Worm (Caenorhabditis elegans) whole organism, L3 larva: ENCODE results near the gene srz-1.
"Not testable (repeated sequence)": the region's sequence is repeated elsewhere in the genome, so short reads cannot be mapped to it uniquely, and the experiment has no call there.

Experiments used
- R02D3.7 ChIP-seq: fragments of 150-350 bp; optimal IDR thresholded peaks from 2 replicates; lab custom pipeline; 2014; ENCODE audit warnings: missing biosample characterization, missing genetic modification characterization
- aly-2 ChIP-seq: fragments of 150-350 bp; optimal IDR thresholded peaks from 2 replicates; lab custom pipeline; 2014; ENCODE audit warnings: missing biosample characterization, missing genetic modification characterization
- ama-1 ChIP-seq: fragments of 150-350 bp; optimal IDR thresholded peaks from 2 replicates; lab custom pipeline; 2018
- ceh-28 ChIP-seq: fragments of 150-350 bp; optimal IDR thresholded peaks from 2 replicates; lab custom pipeline; 2014; ENCODE audit warnings: missing biosample characterization, missing genetic modification reagents, missing genetic modification characterization
- ceh-82 ChIP-seq: fragments of 150-350 bp; optimal IDR thresholded peaks from 2 replicates; lab custom pipeline; 2014; ENCODE audit warnings: missing biosample characterization, missing genetic modification characterization
- ceh-9 ChIP-seq: sonication (generic microtip); optimal IDR thresholded peaks from 2 replicates; lab custom pipeline; 2018; ENCODE audit warnings: missing biosample characterization, missing genetic modification characterization
- daf-12 ChIP-seq: fragments of 150-350 bp; optimal IDR thresholded peaks from 2 replicates; lab custom pipeline; 2014; ENCODE audit warnings: missing biosample characterization, missing genetic modification reagents, missing genetic modification characterization
- egl-5 ChIP-seq: fragments of 150-350 bp; optimal IDR thresholded peaks from 2 replicates; lab custom pipeline; 2017; ENCODE audit warnings: missing biosample characterization, missing genetic modification reagents, missing genetic modification characterization, inconsistent platforms
- elt-2 ChIP-seq: sonication (generic microtip); optimal IDR thresholded peaks from 2 replicates; lab custom pipeline; 2016; ENCODE audit warnings: missing genetic modification reagents, mild to moderate bottlenecking, missing genetic modification characterization, missing compliant biosample characterization
- elt-3 ChIP-seq, 3 experiments: fragments of 150-350 bp in 1 of 3; sonication (generic microtip) in 2 of 3; optimal IDR thresholded peaks; 2 replicates in 2 of 3; 4 replicates in 1 of 3; lab custom pipeline; 2014 to 2017; ENCODE audit warnings: missing biosample characterization in 3 of 3, missing genetic modification characterization in 3 of 3
- fkh-10 ChIP-seq: sonication (generic microtip); optimal IDR thresholded peaks from 2 replicates; lab custom pipeline; 2017; ENCODE audit warnings: missing biosample characterization, missing genetic modification reagents, missing genetic modification characterization
- fkh-2 ChIP-seq: fragments of 150-350 bp; optimal IDR thresholded peaks from 2 replicates; lab custom pipeline; 2014; ENCODE audit warnings: missing biosample characterization, missing genetic modification reagents, missing genetic modification characterization
- fos-1 ChIP-seq: fragments of 150-350 bp; optimal IDR thresholded peaks from 2 replicates; lab custom pipeline; 2014; ENCODE audit warnings: missing biosample characterization, missing genetic modification characterization
- lin-15B ChIP-seq: fragments of 150-350 bp; optimal IDR thresholded peaks from 2 replicates; lab custom pipeline; 2014; ENCODE audit warnings: missing biosample characterization, missing genetic modification characterization
- lin-39 ChIP-seq: fragments of 150-350 bp; optimal IDR thresholded peaks from 2 replicates; lab custom pipeline; 2018; ENCODE audit warnings: missing biosample characterization, missing genetic modification reagents, missing genetic modification characterization
- mdl-1 ChIP-seq: fragments of 150-350 bp; optimal IDR thresholded peaks from 2 replicates; lab custom pipeline; 2014; ENCODE audit warnings: missing biosample characterization, missing genetic modification characterization
- nhr-12 ChIP-seq: fragments of 150-350 bp; optimal IDR thresholded peaks from 2 replicates; lab custom pipeline; 2014; ENCODE audit warnings: missing biosample characterization, missing genetic modification characterization
- nhr-23 ChIP-seq: fragments of 150-350 bp; optimal IDR thresholded peaks from 2 replicates; lab custom pipeline; 2014; ENCODE audit warnings: missing biosample characterization, missing genetic modification reagents, missing genetic modification characterization
- nhr-28 ChIP-seq: fragments of 150-350 bp; optimal IDR thresholded peaks from 2 replicates; lab custom pipeline; 2014; ENCODE audit warnings: missing biosample characterization, missing genetic modification characterization
- nhr-43 ChIP-seq: sonication (generic microtip); optimal IDR thresholded peaks from 2 replicates; lab custom pipeline; 2016; ENCODE audit warnings: mild to moderate bottlenecking, missing genetic modification characterization, missing compliant biosample characterization; ENCODE audit not compliant: poor library complexity, severe bottlenecking
- nhr-76 ChIP-seq: fragments of 150-350 bp; sonication (generic microtip); optimal IDR thresholded peaks from 5 replicates; lab custom pipeline; 2014; ENCODE audit warnings: missing biosample characterization, missing genetic modification characterization
- pqm-1 ChIP-seq: fragments of 150-350 bp; optimal IDR thresholded peaks from 2 replicates; lab custom pipeline; 2017; ENCODE audit warnings: missing biosample characterization, missing genetic modification characterization, inconsistent platforms
- sea-2 ChIP-seq: fragments of 150-350 bp; sonication (generic microtip); optimal IDR thresholded peaks from 4 replicates; lab custom pipeline; 2014; ENCODE audit warnings: missing biosample characterization, missing genetic modification reagents, missing genetic modification characterization
- snpc-4 ChIP-seq: fragments of 150-350 bp; optimal IDR thresholded peaks from 2 replicates; lab custom pipeline; 2014; ENCODE audit warnings: missing biosample characterization, missing genetic modification characterization
- unc-39 ChIP-seq: sonication (generic microtip); optimal IDR thresholded peaks from 4 replicates; lab custom pipeline; 2017; ENCODE audit warnings: missing biosample characterization, missing genetic modification characterization
- unc-62 ChIP-seq: fragments of 150-350 bp; sonication (generic microtip); optimal IDR thresholded peaks from 4 replicates; lab custom pipeline; 2014; ENCODE audit warnings: missing biosample characterization, missing genetic modification reagents, missing genetic modification characterization
- zag-1 ChIP-seq: fragments of 150-350 bp; optimal IDR thresholded peaks from 2 replicates; lab custom pipeline; 2014; ENCODE audit warnings: missing biosample characterization, missing genetic modification characterization
- ztf-11 ChIP-seq: fragments of 150-350 bp; optimal IDR thresholded peaks from 2 replicates; lab custom pipeline; 2014; ENCODE audit warnings: missing biosample characterization, missing genetic modification characterization

The srz-1 gene

DNA sequence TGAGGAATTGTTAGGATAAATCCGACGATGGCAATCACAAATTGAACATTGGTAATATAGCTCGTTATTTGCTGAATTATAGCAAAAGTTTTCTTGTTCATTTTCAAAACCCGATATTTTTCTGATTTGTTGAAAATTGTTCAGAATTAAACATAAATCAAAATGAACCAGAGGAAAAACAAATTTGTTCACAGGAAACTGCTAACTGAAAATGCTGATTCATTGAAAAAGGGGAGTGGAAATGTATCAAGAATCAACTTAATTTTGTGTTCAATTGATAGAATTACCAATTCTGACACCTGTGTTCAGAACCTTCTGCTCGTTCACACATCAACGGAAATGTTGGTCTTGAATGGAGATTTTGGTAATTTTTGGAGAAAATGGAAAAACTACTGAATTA, 32.1 kb upstream of the srz-1 start, which contains the start of gene srw-77:
Gene srw-77 (minus strand): TSS at position 101 of the 400 bp plus-strand sequence.
- no peak for TF ChIP-seq nhr-23 (tag; lab: Kevin White, UChicago)
- TF ChIP-seq nhr-43 (tag; lab: Kevin White, UChicago) = no peak
- TF ChIP-seq R02D3.7 (tag; lab: Kevin White, UChicago) = no peak
- TF ChIP-seq lin-15B (tag; lab: Kevin White, UChicago) = no peak
- TF ChIP-seq pqm-1 = no peak
- no peak for TF ChIP-seq ceh-82 (tag; lab: Kevin White, UChicago)
- no peak for TF ChIP-seq snpc-4 (tag; lab: Kevin White, UChicago)
- no peak for TF ChIP-seq nhr-12
- no peak for TF ChIP-seq lin-39 (tag; lab: Kevin White, UChicago)
- TF ChIP-seq ceh-28 (tag; lab: Kevin White, UChicago) = no peak
- no peak for TF ChIP-seq ama-1
- no peak for TF ChIP-seq elt-2
- TF ChIP-seq nhr-28 (tag; lab: Kevin White, UChicago) = no peak
- no peak for TF ChIP-seq unc-62 (GFP tag; lab: Kevin White, UChicago)
- TF ChIP-seq fkh-10 (GFP tag; lab: Kevin White, UChicago) = no peak
- TF ChIP-seq ceh-9 = no peak
- TF ChIP-seq unc-39 (tag; lab: Kevin White, UChicago) = no peak

DNA sequence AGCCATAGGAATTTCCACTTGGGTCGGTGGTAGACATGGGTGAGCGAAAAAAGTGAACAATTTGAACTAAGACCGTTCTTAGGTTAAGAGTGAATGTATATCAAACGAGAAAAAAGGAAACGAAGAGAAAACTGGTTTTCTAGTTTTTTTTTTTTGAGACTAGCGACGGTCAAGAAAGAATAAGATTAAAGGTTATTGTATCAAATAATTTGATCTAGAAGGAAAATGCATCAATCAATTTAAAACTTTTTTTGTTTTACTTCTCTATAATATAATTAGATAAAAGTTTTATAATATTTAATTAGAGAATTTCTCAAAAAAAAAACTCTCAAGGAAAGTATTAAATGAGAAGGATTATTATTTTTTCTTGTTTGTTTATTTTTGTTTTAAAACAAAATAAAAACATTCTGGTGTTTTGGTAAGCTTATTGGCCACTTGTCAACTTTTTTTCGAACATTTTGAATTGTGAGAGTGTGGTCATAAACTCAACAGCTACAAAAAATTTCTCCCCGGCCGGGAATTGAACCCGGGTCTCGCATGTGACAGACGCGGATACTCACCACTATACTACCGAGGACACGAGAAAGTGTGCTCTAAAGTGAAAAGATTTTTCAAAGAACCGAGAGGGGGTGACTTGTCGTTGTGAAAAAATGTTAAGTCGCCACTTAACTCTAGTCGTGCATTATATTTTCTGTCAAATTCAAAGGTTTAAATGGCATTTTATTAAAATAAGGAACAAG, 30.3 kb upstream of the srz-1 start, which contains the start of gene W06G6.17:
Gene W06G6.17 (minus strand): TSS at position 51 of the 740 bp plus-strand sequence.
- TF ChIP-seq unc-39 (tag; lab: Kevin White, UChicago) (no peak), elt-2 (peak; percentile 11)

DNA sequence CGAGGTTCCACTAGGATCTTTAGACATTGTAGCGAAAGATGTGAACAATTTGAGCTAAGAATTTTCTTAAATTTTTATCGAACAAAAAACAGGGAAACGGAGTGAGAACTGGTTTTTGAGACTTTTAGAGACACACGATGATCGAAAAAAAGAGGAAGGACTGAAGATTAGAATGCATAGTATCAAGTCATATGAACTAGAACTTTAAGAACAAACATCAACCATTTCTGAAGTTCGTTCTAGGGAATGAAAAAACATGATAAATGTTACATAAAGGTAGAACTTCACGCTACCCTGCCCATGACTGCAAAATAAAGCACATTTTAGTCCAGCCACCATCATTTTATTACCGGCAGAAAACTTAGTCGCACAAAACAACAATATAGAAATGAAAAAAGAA, 29.3 kb upstream of the srz-1 start, which contains the start of gene W06G6.9:
Gene W06G6.9 (minus strand): TSS at position 101 of the 400 bp plus-strand sequence.
- TF ChIP-seq zag-1 (no peak), egl-5 (tag; lab: Kevin White, UChicago) (no peak), ztf-11 (no peak), fos-1 (no peak), nhr-28 (tag; lab: Kevin White, UChicago) (no peak), unc-39 (tag; lab: Kevin White, UChicago) (no peak), mdl-1 (tag; lab: Kevin White, UChicago) (no peak), fkh-10 (GFP tag; lab: Kevin White, UChicago) (no peak)

DNA sequence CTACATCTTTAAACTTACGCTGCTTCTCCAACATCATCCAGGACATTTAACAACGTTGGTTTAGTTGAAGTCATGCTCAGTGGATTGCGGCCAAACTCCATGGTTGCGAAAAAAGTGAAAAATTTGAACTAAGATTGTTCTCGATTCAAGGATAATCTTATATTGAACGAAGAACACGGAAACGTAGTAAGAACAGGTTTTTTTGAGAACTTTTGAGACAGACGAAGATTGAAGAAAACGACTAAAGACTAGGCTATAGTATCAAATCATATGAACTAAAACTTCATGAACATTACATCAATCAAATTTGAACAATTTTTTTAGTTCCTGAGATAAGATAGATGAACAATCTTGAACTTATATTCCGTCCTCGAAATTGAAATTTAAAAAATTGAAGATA, 28.6 kb upstream of the srz-1 start, which contains the start of gene W06G6.10:
Gene W06G6.10 (minus strand): TSS at position 101 of the 400 bp plus-strand sequence.
- TF ChIP-seq snpc-4 (tag; lab: Kevin White, UChicago) (no peak), mdl-1 (tag; lab: Kevin White, UChicago) (no peak), nhr-76 (tag; lab: Kevin White, UChicago) (no peak), nhr-28 (tag; lab: Kevin White, UChicago) (no peak), fkh-2 (no peak), nhr-23 (tag; lab: Kevin White, UChicago) (no peak), sea-2 (GFP tag; lab: Kevin White, UChicago) (no peak), ceh-28 (tag; lab: Kevin White, UChicago) (no peak), ceh-82 (tag; lab: Kevin White, UChicago) (no peak)

DNA sequence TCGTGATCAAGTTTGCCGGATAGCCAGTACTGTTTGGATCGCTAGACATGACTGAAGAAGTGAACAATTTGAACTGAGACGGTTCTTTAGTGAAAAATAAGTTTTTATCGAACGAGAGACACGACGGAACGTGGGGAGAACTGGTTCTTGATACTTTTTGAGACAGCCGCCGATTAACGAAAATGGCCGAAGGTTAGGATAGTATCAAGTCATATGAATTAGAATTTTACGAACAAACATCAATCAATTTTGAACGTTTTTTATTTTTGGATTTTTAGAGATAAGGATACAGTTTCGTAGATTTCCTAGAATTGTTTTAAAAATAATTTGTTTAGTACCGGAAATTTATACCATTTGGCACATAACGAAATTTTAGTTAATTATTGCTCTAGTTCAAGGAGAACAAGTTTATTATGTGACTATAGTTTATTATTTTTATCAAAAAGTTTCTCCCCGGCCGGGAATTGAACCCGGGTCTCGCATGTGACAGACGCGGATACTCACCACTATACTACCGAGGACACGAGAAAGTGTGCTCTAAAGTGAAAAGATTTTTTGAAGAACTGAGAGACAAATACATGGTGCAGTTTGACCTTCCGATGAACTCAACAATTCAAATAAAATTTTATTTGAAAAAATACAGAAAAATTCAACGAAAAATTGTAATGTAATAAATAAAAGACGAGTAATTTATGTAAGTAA, 27.2 kb upstream of the srz-1 start, which contains the start of gene W06G6.20:
Gene W06G6.20 (minus strand): TSS at position 51 of the 702 bp plus-strand sequence.
- TF ChIP-seq aly-2 = no peak
- TF ChIP-seq elt-2 = peak; percentile 12

DNA sequence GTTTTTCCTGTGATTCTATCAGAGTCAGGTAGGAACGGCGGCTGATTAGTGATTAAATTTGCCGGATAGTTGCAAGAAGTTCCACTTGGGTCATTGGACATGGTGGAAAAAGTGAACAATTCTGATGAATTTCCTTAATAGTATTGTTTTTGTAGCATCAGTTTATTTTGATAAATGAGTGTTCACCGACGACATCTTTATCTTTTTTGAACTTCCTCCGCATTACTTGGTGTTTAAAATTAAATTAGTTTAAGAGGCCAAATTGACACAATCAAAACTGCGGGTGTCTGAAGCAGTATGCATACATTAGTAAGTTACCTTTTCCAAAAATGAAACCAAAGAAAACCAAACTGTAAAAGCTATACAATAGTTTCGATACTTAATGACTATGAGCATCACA, 26.5 kb upstream of the srz-1 start, which contains the start of gene W06G6.11:
Gene W06G6.11 (minus strand): TSS at position 101 of the 400 bp plus-strand sequence.
- not testable (repeated sequence) for TF ChIP-seq daf-12; ztf-11; elt-3 (tag; optimal IDR thresholded peaks at IDR 0.05; lab: Kevin White, UChicago)
